Worm (Caenorhabditis elegans) whole organism, L1 larva: Measurements from ENCODE around the gene acp-3.

Experiments used
- aha-1 ChIP-seq: fragments of 150-350 bp; optimal IDR thresholded peaks from 2 replicates; lab custom pipeline; 2014; ENCODE audit warnings: missing biosample characterization, missing genetic modification characterization
- aly-2 ChIP-seq: fragments of 150-350 bp; optimal IDR thresholded peaks from 2 replicates; lab custom pipeline; 2014; ENCODE audit warnings: missing biosample characterization, missing genetic modification characterization
- ceh-82 ChIP-seq, 3 experiments: fragments of 150-350 bp in 1 of 3; sonication (generic microtip) in 2 of 3; optimal IDR thresholded peaks; 2 replicates each; lab custom pipeline; 2014 to 2017; ENCODE audit warnings: missing biosample characterization in 3 of 3, missing genetic modification characterization in 3 of 3
- lin-15B ChIP-seq: fragments of 150-350 bp; sonication (generic microtip); optimal IDR thresholded peaks from 3 replicates; lab custom pipeline; 2014; ENCODE audit warnings: missing biosample characterization, missing genetic modification characterization
- unc-62 ChIP-seq: fragments of 150-350 bp; optimal IDR thresholded peaks from 2 replicates; lab custom pipeline; 2014; ENCODE audit warnings: missing biosample characterization, missing genetic modification reagents, missing genetic modification characterization

- TF ChIP-seq aly-2 (tag; lab: Kevin White, UChicago) (no peak), aha-1 (tag; lab: Kevin White, UChicago) (no peak), unc-62 (GFP tag; lab: Kevin White, UChicago) (no peak), lin-15B (tag; lab: Kevin White, UChicago) (no peak), ceh-82 (tag; optimal IDR thresholded peaks at IDR 0.05; lab: Kevin White, UChicago) (no peak)
Observed at ce11 chrII:8481033-8481708, 44.2 kb upstream of the acp-3 start.
